Worm (Caenorhabditis elegans): ENCODE measurements around the gene cst-2.

cst-2 gene

DNA sequence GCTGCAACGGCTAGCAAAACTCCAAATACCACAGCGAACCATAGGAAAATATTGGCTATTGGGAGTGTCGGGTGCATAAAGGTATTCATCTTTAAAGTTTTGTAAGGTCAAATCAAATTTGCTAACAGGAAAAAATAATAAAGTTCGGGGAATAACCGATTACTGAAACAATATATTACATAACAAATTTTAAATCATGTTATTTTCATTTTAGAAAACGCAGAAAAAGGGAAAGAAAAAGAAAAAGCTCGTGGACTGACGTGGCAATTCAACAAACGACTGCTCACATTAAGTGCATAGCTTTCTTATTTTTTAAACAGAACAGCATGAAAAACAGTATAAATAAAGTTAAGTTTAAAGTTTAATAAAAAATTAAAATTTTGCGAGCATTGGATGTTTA, 37.3 kb upstream of the cst-2 start, which contains the start of gene R160.6 (continued):
- TF ChIP-seq F16B12.6 (tag; optimal IDR thresholded peaks at IDR 0.05), result no peak

- TF ChIP-seq mep-1 (tag; optimal IDR thresholded peaks at IDR 0.05) (no peak), snu-23 (GFP tag; optimal IDR thresholded peaks at IDR 0.05) (no peak), lsy-2 (tag; optimal IDR thresholded peaks at IDR 0.05) (no peak), fkh-8 (tag; optimal IDR thresholded peaks at IDR 0.05) (no peak), lin-15B (tag; optimal IDR thresholded peaks at IDR 0.05) (no peak), egl-27 (tag; optimal IDR thresholded peaks at IDR 0.05) (no peak), nhr-84 (tag; optimal IDR thresholded peaks at IDR 0.05) (no peak), elt-3 (tag; optimal IDR thresholded peaks at IDR 0.05) (no peak), lin-39 (tag; optimal IDR thresholded peaks at IDR 0.05) (no peak), F16B12.6 (tag; optimal IDR thresholded peaks at IDR 0.05) (no peak), mab-9 (GFP tag; IDR thresholded peaks at IDR 0.05) (no peak), dpl-1 (GFP tag; optimal IDR thresholded peaks at IDR 0.05) (no peak), fkh-10 (GFP tag; optimal IDR thresholded peaks at IDR 0.05) (no peak)
Measured at ce11 chrX:4371988-4372387, 36.1 kb upstream of the cst-2 start, which contains the start of gene R160.14. Gene R160.14, minus strand, starts transcription at chrX:4372088.

DNA sequence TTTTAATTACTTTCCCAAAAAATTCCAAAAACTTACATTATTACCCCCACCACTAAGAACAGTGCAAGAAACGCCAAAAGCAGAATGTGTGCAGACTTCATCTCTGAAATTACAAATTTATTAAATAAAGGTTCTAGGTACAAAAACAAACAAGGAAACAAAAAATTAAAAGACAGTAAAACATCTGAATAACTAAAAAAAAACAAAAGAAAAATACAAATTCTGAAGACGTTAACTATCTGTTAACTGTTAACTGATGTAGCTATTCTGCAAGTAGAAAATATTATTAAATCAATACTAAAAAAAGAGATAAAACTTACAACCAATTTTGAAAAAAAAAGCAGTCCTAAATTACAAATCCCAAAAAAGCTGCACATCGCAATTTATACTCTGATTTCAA, 35.6 kb upstream of the cst-2 start, which contains the start of gene R160.13:
Gene R160.13, minus strand, starts transcription at position 101 of the 400 bp plus-strand sequence.
- TF ChIP-seq nhr-12 (tag; optimal IDR thresholded peaks at IDR 0.05) (no peak), nhr-71 (tag; optimal IDR thresholded peaks at IDR 0.05) (no peak), fkh-10 (GFP tag; optimal IDR thresholded peaks at IDR 0.05) (no peak)

- no peak for TF ChIP-seq fkh-4 (tag; optimal IDR thresholded peaks at IDR 0.05; ENCODE audit: borderline replicate concordance)
- TF ChIP-seq nhr-20 (tag; optimal IDR thresholded peaks at IDR 0.05), result no peak
- no peak for TF ChIP-seq nhr-71 (tag; optimal IDR thresholded peaks at IDR 0.05)
- no peak for TF ChIP-seq nhr-76 (tag; optimal IDR thresholded peaks at IDR 0.05)
- no peak for TF ChIP-seq fos-1 (tag; optimal IDR thresholded peaks at IDR 0.05)
- TF ChIP-seq isw-1 (GFP tag; IDR thresholded peaks at IDR 0.05), result no peak
- no peak for TF ChIP-seq vab-15 (tag; optimal IDR thresholded peaks at IDR 0.05)
- no peak for TF ChIP-seq unc-130 (tag; optimal IDR thresholded peaks at IDR 0.05)
- no peak for TF ChIP-seq nhr-90 (tag; optimal IDR thresholded peaks at IDR 0.05; ENCODE audit: poor library complexity)
- TF ChIP-seq ceh-82 (tag; optimal IDR thresholded peaks at IDR 0.05), result no peak
- TF ChIP-seq ceh-88 (GFP tag; IDR thresholded peaks at IDR 0.05), result no peak
- no peak for TF ChIP-seq lir-3 (tag; optimal IDR thresholded peaks at IDR 0.05; ENCODE audit: poor library complexity)
Measured at ce11 chrX:4370756-4371155, 34.9 kb upstream of the cst-2 start, which contains the start of gene R160.5. Gene R160.5, minus strand, starts transcription at chrX:4370856.

- no peak for TF ChIP-seq ztf-4 (tag; optimal IDR thresholded peaks at IDR 0.05)
- TF ChIP-seq nhr-12 (tag; optimal IDR thresholded peaks at IDR 0.05), result no peak
- TF ChIP-seq nhr-84 (tag; optimal IDR thresholded peaks at IDR 0.05), result no peak
- TF ChIP-seq pag-3 (tag; optimal IDR thresholded peaks at IDR 0.05; ENCODE audit: borderline replicate concordance, insufficient read depth), result no peak
- no peak for TF ChIP-seq lir-3 (tag; optimal IDR thresholded peaks at IDR 0.05; ENCODE audit: poor library complexity)
- no peak for TF ChIP-seq vab-15 (tag; optimal IDR thresholded peaks at IDR 0.05)
- TF ChIP-seq lsy-2 (tag; optimal IDR thresholded peaks at IDR 0.05), result no peak
- no peak for TF ChIP-seq fkh-8 (tag; optimal IDR thresholded peaks at IDR 0.05)
- no peak for TF ChIP-seq sup-37 (GFP tag; optimal IDR thresholded peaks at IDR 0.05)
- no peak for TF ChIP-seq skn-1 (tag; optimal IDR thresholded peaks at IDR 0.05)
- TF ChIP-seq mdl-1 (tag; optimal IDR thresholded peaks at IDR 0.05), result no peak
- no peak for TF ChIP-seq xbp-1 (tag; optimal IDR thresholded peaks at IDR 0.05)
- TF ChIP-seq C16A3.4 (tag; optimal IDR thresholded peaks at IDR 0.05), result no peak
- no peak for TF ChIP-seq ceh-63 (GFP tag; optimal IDR thresholded peaks at IDR 0.05)
Measured at ce11 chrX:4368800-4369199, 33.0 kb upstream of the cst-2 start, which contains the start of gene R160.4. Gene R160.4, minus strand, starts transcription at chrX:4368900.

Measured in whole organism, L1 larva.